Worm (Caenorhabditis elegans): ENCODE measurements around the gene cogc-2.

The cogc-2 gene

DNA sequence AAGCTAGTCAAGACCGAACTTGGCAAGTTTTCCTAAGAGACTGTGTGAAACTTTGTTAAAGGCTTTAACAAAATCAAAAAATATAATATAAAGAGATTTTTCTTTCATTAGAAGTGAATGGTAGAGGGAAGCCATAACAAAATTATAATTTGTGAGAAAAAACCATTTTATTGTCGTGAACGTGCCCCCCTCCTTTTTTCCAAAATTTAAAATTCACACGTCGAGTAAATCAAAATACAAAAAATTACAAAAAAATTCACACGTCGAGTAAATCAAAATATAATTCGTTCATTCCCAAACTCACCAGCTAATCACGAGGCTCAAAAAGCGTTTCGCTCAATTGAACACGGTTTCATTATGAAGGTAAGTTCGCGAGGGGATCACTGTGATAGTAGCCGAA, 29.8 kb downstream of the cogc-2 start, which contains the start of gene C25A8.2 (continued):
- no peak for TF ChIP-seq vab-7 (GFP tag; IDR thresholded peaks at IDR 0.05)
- TF ChIP-seq ztf-7 (tag; optimal IDR thresholded peaks at IDR 0.05) = no peak
- TF ChIP-seq ama-1 (optimal IDR thresholded peaks at IDR 0.05) = no peak
- no peak for TF ChIP-seq nhr-28 (tag; optimal IDR thresholded peaks at IDR 0.05)
- no peak for TF ChIP-seq T26A8.4 (GFP tag; IDR thresholded peaks at IDR 0.05)

DNA sequence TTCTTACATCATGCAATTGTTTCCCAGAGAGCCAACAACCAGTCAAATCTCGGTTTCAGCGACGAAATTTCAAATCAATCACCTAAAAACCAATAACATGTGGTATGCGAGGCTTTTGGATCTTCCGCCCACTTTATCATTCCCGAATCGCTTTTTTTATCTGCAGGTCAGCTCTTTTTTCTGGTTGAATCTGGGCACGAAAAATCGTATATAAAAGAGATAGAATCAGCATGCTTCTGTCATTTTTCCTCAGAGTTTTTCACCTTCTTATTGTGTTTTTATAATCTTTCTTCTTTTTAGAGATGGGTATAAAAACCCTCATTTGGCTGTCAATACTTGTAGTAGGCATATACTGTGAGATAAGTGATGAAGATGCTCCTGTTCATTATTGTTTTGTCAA, 36.1 kb downstream of the cogc-2 start, which contains the start of gene cht-3:
TSS of gene cht-3 (plus strand) at position 301 of the 400 bp plus-strand sequence.
- TF ChIP-seq cey-2 (tag; optimal IDR thresholded peaks at IDR 0.05; ENCODE audit: borderline replicate concordance, insufficient read depth) (no peak), F49E8.2 (tag; optimal IDR thresholded peaks at IDR 0.05; ENCODE audit: borderline replicate concordance) (no peak), lir-3 (tag; optimal IDR thresholded peaks at IDR 0.05) (no peak), lsy-2 (tag; optimal IDR thresholded peaks at IDR 0.05) (no peak), vab-7 (GFP tag; IDR thresholded peaks at IDR 0.05) (no peak), pqm-1 (tag; optimal IDR thresholded peaks at IDR 0.05) (no peak), ceh-62 (tag; optimal IDR thresholded peaks at IDR 0.05) (no peak)

DNA sequence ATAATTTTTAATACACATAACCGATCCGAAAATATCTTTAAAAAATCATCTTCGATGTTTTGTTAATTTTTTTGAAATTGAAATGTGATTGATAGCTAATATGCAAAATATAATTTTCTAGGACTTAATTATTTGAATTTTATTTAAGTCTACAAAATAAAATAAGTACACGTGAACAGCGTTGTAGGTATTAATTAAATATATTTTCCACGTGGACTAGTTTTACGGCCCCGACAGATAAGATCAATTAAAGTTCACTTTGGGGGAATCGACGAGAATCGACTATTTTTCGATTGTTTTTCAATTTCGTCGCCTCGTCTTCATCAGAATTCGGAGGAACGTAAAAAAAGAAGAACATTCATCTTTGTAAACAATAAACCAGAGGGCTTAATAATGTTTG, 40.2 kb downstream of the cogc-2 start, which contains the start of gene C25A8.5:
TSS of gene C25A8.5 (plus strand) at position 301 of the 400 bp plus-strand sequence.
- TF ChIP-seq daf-16 (GFP tag; optimal IDR thresholded peaks at IDR 0.05) (no peak), daf-16 (tag; optimal IDR thresholded peaks at IDR 0.05) (no peak), tag-97 (GFP tag; IDR thresholded peaks at IDR 0.05) (no peak), nhr-42 (GFP tag; IDR thresholded peaks at IDR 0.05) (no peak), zfp-3 (GFP tag; conservative IDR thresholded peaks at IDR 0.05) (no peak), mxl-2 (GFP tag; conservative IDR thresholded peaks at IDR 0.05) (no peak), lin-1 (GFP tag; IDR thresholded peaks at IDR 0.05) (no peak), mes-2 (tag; optimal IDR thresholded peaks at IDR 0.05; ENCODE audit: poor library complexity, severe bottlenecking) (no peak), dmd-9 (GFP tag; IDR thresholded peaks at IDR 0.05) (no peak), gei-8 (GFP tag; optimal IDR thresholded peaks at IDR 0.05) (no peak), nhr-48 (tag; optimal IDR thresholded peaks at IDR 0.05) (no peak), ceh-32 (tag; optimal IDR thresholded peaks at IDR 0.05; ENCODE audit: poor library complexity) (no peak), zag-1 (tag; optimal IDR thresholded peaks at IDR 0.05) (no peak), nhr-11 (tag; optimal IDR thresholded peaks at IDR 0.05) (no peak), vab-7 (GFP tag; IDR thresholded peaks at IDR 0.05) (no peak)

DNA sequence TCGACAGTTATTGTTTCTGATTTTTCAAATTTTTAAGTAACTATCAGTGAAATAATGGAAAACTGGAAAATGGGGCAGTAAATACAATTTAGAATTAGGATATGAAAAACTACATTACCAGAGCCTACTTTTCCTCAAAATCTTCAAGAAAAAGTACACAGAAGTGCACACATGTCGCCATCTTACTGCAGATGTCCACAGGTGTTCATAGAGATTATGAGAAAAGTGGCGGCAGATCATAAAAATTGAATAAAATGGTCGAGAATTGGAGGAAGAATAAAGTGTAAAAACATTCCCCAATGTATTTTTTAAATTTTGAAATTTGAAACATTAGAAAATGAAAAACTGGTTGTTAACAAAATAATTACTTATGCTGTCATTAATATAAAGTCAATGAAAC, 41.5 kb downstream of the cogc-2 start:
- TF ChIP-seq ztf-7 (tag; optimal IDR thresholded peaks at IDR 0.05) (no peak), lim-7 (GFP tag; IDR thresholded peaks at IDR 0.05) (no peak), ztf-11 (tag; optimal IDR thresholded peaks at IDR 0.05) (no peak), mdt-29 (GFP tag; IDR thresholded peaks at IDR 0.05) (no peak), unc-62 (GFP tag; optimal IDR thresholded peaks at IDR 0.05 in 1 of 2) (no peak), unc-62 (tag; optimal IDR thresholded peaks at IDR 0.05) (no peak), snpc-1.2 (GFP tag; IDR thresholded peaks at IDR 0.05) (no peak), pqm-1 (tag; optimal IDR thresholded peaks at IDR 0.05) (no peak), php-3 (GFP tag; IDR thresholded peaks at IDR 0.05) (no peak)

DNA sequence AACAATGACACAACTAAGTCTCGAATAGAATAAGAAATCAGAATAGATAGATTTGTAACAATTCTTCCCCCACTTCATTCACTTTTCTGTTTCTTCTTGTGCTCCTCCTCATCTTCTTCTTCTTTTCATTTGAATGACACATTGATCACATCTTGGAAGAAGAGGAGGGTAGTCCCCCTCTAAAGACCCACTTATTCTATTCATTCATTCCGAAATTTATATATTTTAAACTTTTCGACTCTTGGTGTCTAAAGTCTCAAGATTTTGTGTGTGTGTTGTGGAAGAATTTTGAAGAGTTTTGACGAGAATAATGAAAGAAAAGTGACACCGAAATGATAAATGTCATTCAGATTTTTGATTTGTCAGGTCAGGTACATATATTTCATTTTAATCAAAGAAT, 48.3 kb downstream of the cogc-2 start:
- TF ChIP-seq egl-27 (tag; optimal IDR thresholded peaks at IDR 0.05) = no peak
- TF ChIP-seq spr-3 (GFP tag; optimal IDR thresholded peaks at IDR 0.05) = no peak
- no peak for TF ChIP-seq daf-16 (GFP tag; optimal IDR thresholded peaks at IDR 0.05)
- TF ChIP-seq daf-16 (tag; optimal IDR thresholded peaks at IDR 0.05) = no peak
- no peak for TF ChIP-seq nhr-6 (tag; optimal IDR thresholded peaks at IDR 0.05)
- TF ChIP-seq dmd-8 (GFP tag; IDR thresholded peaks at IDR 0.05) = no peak
- TF ChIP-seq mxl-2 (GFP tag; conservative IDR thresholded peaks at IDR 0.05) = no peak
